Fruit fly (Drosophila melanogaster): Measurements from ENCODE around the gene CG5916.

DNA sequence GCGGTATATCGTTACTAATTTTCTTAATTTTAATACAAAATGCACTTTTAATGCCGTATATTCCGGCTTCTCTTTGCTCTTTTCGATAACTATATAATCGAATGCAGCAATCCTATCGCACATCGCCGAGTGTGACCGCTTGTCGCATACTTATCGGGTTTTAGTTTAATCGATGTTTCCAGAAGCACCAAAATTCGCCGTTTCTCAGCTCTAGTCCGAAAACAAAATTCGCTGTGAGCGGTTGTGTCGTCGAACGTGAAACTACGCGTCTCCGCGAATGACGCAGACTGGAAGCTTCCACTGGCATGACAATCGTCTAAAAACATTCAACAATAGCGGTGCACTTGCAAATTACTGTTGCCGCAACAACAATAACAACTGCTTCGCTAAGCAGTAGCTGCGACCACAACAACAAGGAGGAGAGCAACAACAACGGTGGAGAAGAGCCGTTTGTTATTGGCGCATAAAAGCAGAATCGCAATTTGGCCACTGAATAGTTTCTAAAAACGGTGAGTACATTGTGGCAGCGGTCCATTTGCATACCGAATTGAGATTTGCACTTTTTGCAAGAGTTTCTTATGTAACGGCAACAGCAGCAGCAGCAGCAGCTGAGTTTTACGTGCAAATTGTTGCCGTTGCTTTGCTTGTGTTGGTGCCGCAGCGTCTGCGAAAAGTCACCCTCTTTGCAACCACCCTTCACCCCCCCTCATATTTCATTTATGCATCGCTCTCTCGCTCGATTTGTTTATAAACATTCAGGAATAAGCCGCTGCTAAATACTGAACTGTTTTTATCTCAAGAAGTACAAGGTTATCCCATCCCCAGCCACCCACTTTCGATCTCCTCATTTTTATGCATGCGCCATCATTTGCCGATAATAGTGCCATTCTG lies 40.2 kb downstream of the CG5916 start, which contains the start of gene sra:
- no peak for TF ChIP-seq CG8478 (optimal IDR thresholded peaks at IDR 0.05)
- no peak for TF ChIP-seq psq (optimal IDR thresholded peaks at IDR 0.05)
- TF ChIP-seq pan (optimal IDR thresholded peaks at IDR 0.05): no peak
- no peak for TF ChIP-seq Dll (optimal IDR thresholded peaks at IDR 0.05)
